Fruit fly (Drosophila melanogaster): ENCODE results near the gene CG34269.
A peak's percentile ranks its signal among the peaks of the same experiment; 100 is the strongest.

The CG34269 gene

dm6 chr3L:550828-551094, 22.6 kb downstream of the CG34269 start:
- TF ChIP-seq Pif1B (GFP tag; optimal IDR thresholded peaks at IDR 0.05), result no peak
- no peak for TF ChIP-seq CG4496 (GFP tag; IDR thresholded peaks at IDR 0.05)

DNA sequence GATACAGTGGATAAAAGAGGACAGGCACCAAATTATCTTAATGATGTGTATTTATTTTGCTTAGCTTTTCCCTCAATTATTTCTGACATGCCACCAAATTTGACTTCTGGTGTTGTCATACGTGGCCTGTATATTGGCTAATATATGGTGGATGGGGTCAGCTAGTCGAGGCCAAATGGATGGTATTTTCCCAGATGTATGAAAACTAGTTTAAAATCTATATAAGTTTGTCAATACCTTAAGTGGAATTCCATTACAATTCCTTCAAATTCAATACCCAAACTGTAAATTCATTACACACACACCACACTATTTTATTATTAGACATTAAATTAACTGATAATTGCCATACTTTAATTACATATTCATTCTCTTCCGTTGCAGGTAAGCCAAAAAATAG, 23.7 kb downstream of the CG34269 start:
- TF ChIP-seq EcR (GFP tag; optimal IDR thresholded peaks at IDR 0.05), result no peak
- TF ChIP-seq CG9948 (tag; optimal IDR thresholded peaks at IDR 0.05), result no peak
- no peak for TF ChIP-seq CG10348 (GFP tag; IDR thresholded peaks at IDR 0.05)
- TF ChIP-seq CG8301 (tag; optimal IDR thresholded peaks at IDR 0.05), result no peak
- no peak for TF ChIP-seq CG14655 (GFP tag; optimal IDR thresholded peaks at IDR 0.05)
- TF ChIP-seq Ets98B (GFP tag; IDR thresholded peaks at IDR 0.05), result no peak
- TF ChIP-seq CG4496 (GFP tag; IDR thresholded peaks at IDR 0.05), result no peak
- TF ChIP-seq CG15710 (tag; optimal IDR thresholded peaks at IDR 0.05), result no peak
- TF ChIP-seq CG12605 (GFP tag; IDR thresholded peaks at IDR 0.05), result no peak
- TF ChIP-seq CG17806 (tag; optimal IDR thresholded peaks at IDR 0.05), result no peak
- TF ChIP-seq rn (GFP tag; IDR thresholded peaks at IDR 0.05), result no peak
- TF ChIP-seq Snoo (tag; optimal IDR thresholded peaks at IDR 0.05), result no peak
- no peak for TF ChIP-seq CG8159 (tag; optimal IDR thresholded peaks at IDR 0.05)
- TF ChIP-seq gl (tag; optimal IDR thresholded peaks at IDR 0.05), result no peak
- no peak for TF ChIP-seq CG32121 (GFP tag; IDR thresholded peaks at IDR 0.05)
- no peak for TF ChIP-seq Pif1A (GFP tag; optimal IDR thresholded peaks at IDR 0.05)
- no peak for TF ChIP-seq Pif1B (GFP tag; optimal IDR thresholded peaks at IDR 0.05)

dm6 chr3L:552446-552845, 24.3 kb downstream of the CG34269 start:
- TF ChIP-seq Pif1B (GFP tag; optimal IDR thresholded peaks at IDR 0.05) (no peak), CG13204 (GFP tag; optimal IDR thresholded peaks at IDR 0.05) (no peak), CG4496 (GFP tag; IDR thresholded peaks at IDR 0.05) (peak; percentile 27; the same call in 1 of the 3 replicates)

DNA sequence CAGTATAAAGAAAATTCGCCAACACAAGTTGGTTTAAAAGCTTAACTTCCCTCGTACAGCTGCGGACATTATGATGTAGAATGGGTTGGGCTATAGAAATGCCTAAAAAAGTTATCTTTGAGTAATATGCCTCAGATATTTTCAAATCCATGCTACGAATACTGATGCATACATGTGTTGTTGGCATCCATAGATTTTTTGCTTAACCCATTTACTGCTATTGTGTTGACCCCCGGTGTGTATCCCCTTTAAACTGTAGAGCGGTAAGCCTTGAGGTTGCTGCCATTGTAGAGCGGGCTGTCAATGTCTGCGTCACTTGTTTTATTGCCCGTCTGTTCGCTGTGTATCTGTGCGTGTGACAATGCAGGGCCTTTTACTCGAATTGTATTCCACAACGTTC, 24.8 kb downstream of the CG34269 start:
- TF ChIP-seq Ets98B (GFP tag; IDR thresholded peaks at IDR 0.05), result peak; percentile 85
- TF ChIP-seq Snoo (tag; optimal IDR thresholded peaks at IDR 0.05), result peak; percentile 89
- TF ChIP-seq EcR (GFP tag; optimal IDR thresholded peaks at IDR 0.05), result peak; percentile 86
- peak; percentile 92 for TF ChIP-seq CG4496 (GFP tag; IDR thresholded peaks at IDR 0.05)
- TF ChIP-seq CG9948 (tag; optimal IDR thresholded peaks at IDR 0.05), result peak; percentile 88
- TF ChIP-seq CG10348 (GFP tag; IDR thresholded peaks at IDR 0.05), result 0 out of 2 replicates have a peak, but pooled peaks have one; percentile 13
- peak; percentile 79 for TF ChIP-seq rn (GFP tag; IDR thresholded peaks at IDR 0.05)
- peak; percentile 94 for TF ChIP-seq gl (tag; optimal IDR thresholded peaks at IDR 0.05)
- peak; percentile 67 for TF ChIP-seq CG14655 (GFP tag; optimal IDR thresholded peaks at IDR 0.05)
- TF ChIP-seq fd96Ca (GFP tag; IDR thresholded peaks at IDR 0.05), result peak; percentile 84
- peak; percentile 92 for TF ChIP-seq Pif1B (GFP tag; optimal IDR thresholded peaks at IDR 0.05)
- TF ChIP-seq CG17806 (tag; optimal IDR thresholded peaks at IDR 0.05), result peak; percentile 93
- peak; percentile 88 for TF ChIP-seq CG34367 (tag; optimal IDR thresholded peaks at IDR 0.05)
- peak; percentile 93 for TF ChIP-seq CG13204 (GFP tag; optimal IDR thresholded peaks at IDR 0.05)
- peak; percentile 84 for TF ChIP-seq D1 (tag; optimal IDR thresholded peaks at IDR 0.05)
- TF ChIP-seq CG12605 (GFP tag; IDR thresholded peaks at IDR 0.05), result peak; percentile 71
- peak; percentile 94 for TF ChIP-seq Pif1A (GFP tag; optimal IDR thresholded peaks at IDR 0.05)
- peak; percentile 97 for TF ChIP-seq CG15710 (tag; optimal IDR thresholded peaks at IDR 0.05)
- peak; percentile 96 for TF ChIP-seq CG8159 (tag; optimal IDR thresholded peaks at IDR 0.05)
- TF ChIP-seq CG32121 (GFP tag; IDR thresholded peaks at IDR 0.05), result peak; percentile 79
- TF ChIP-seq CG8301 (tag; optimal IDR thresholded peaks at IDR 0.05), result peak; percentile 64

dm6 chr3L:554577-554976, 26.4 kb downstream of the CG34269 start:
- TF ChIP-seq rn (GFP tag; IDR thresholded peaks at IDR 0.05) (peak; percentile 39; the same call in 1 of the 2 replicates), CG14655 (GFP tag; optimal IDR thresholded peaks at IDR 0.05) (peak; percentile 80), CG13204 (GFP tag; optimal IDR thresholded peaks at IDR 0.05) (no peak), D1 (tag; optimal IDR thresholded peaks at IDR 0.05) (no peak), gl (tag; optimal IDR thresholded peaks at IDR 0.05) (no peak), CG4496 (GFP tag; IDR thresholded peaks at IDR 0.05) (peak; percentile 83; the same call in 2 of the 3 replicates), Pif1B (GFP tag; optimal IDR thresholded peaks at IDR 0.05) (peak; percentile 31), Snoo (tag; optimal IDR thresholded peaks at IDR 0.05) (no peak), CG10348 (GFP tag; IDR thresholded peaks at IDR 0.05) (no peak), CG17806 (tag; optimal IDR thresholded peaks at IDR 0.05) (peak; percentile 60), CG8301 (tag; optimal IDR thresholded peaks at IDR 0.05) (peak; percentile 79), Ets98B (GFP tag; IDR thresholded peaks at IDR 0.05) (peak; percentile 58), CG32121 (GFP tag; IDR thresholded peaks at IDR 0.05) (peak; percentile 40; the same call in 1 of the 2 replicates), fd96Ca (GFP tag; IDR thresholded peaks at IDR 0.05) (peak; percentile 10; the same call in 1 of the 3 replicates), EcR (GFP tag; optimal IDR thresholded peaks at IDR 0.05) (no peak), Pif1A (GFP tag; optimal IDR thresholded peaks at IDR 0.05) (peak; percentile 59), CG8159 (tag; optimal IDR thresholded peaks at IDR 0.05) (peak; percentile 61), CG9948 (tag; optimal IDR thresholded peaks at IDR 0.05) (peak; percentile 69), CG34367 (tag; optimal IDR thresholded peaks at IDR 0.05) (peak; percentile 34), CG15710 (tag; optimal IDR thresholded peaks at IDR 0.05) (peak; percentile 43), CG12605 (GFP tag; IDR thresholded peaks at IDR 0.05) (peak; percentile 73)

- no peak for TF ChIP-seq CG15710 (tag; optimal IDR thresholded peaks at IDR 0.05)
- no peak for TF ChIP-seq D1 (tag; optimal IDR thresholded peaks at IDR 0.05)
- no peak for TF ChIP-seq Pif1A (GFP tag; optimal IDR thresholded peaks at IDR 0.05)
- no peak for TF ChIP-seq CG12605 (GFP tag; IDR thresholded peaks at IDR 0.05)
- no peak for TF ChIP-seq Ets98B (GFP tag; IDR thresholded peaks at IDR 0.05)
- peak; percentile 6 for TF ChIP-seq EcR (GFP tag; optimal IDR thresholded peaks at IDR 0.05)
These were observed 27.2 kb downstream of the CG34269 start for dm6 chr3L:555326-555725.

Data from whole organism, pupa.